Fruit fly (Drosophila melanogaster) whole organism, embryonic: Measurements from ENCODE around the gene CG13631.

Source experiments
- B-H1 ChIP-seq: fragments of 200-800 bp; sonication (Bioruptor generic); IDR thresholded peaks from 3 replicates; pipeline ENCODE4 v1.3.6; 2022; ENCODE audit warnings: missing biosample characterization, missing genetic modification characterization
- CG10267 ChIP-seq: fragments of 200-800 bp; sonication (Bioruptor generic); optimal IDR thresholded peaks from 2 replicates; lab custom pipeline; 2018; ENCODE audit warnings: missing biosample characterization, mild to moderate bottlenecking, missing genetic modification characterization, moderate library complexity
- CG10431 ChIP-seq: fragments of 200-800 bp; sonication (Bioruptor generic); optimal IDR thresholded peaks from 3 replicates; lab custom pipeline; 2018; ENCODE audit warnings: missing biosample characterization, mild to moderate bottlenecking, missing genetic modification characterization
- CG11085 ChIP-seq: fragments of 200-800 bp; sonication (Bioruptor generic); IDR thresholded peaks from 2 replicates; pipeline ENCODE4 v1.3.6; 2022; ENCODE audit warnings: missing biosample characterization, missing genetic modification characterization
- CG11093 ChIP-seq: fragments of 200-800 bp; sonication (Bioruptor generic); IDR thresholded peaks from 3 replicates; pipeline ENCODE4 v1.3.6; 2022; ENCODE audit warnings: missing biosample characterization, missing genetic modification characterization
- CG11504 ChIP-seq: fragments of 200-800 bp; sonication (Bioruptor generic); optimal IDR thresholded peaks from 3 replicates; lab custom pipeline; 2019; ENCODE audit warnings: missing biosample characterization, mild to moderate bottlenecking, missing genetic modification characterization, moderate library complexity
- CG11696 ChIP-seq: fragments of 200-800 bp; sonication (Bioruptor generic); IDR thresholded peaks from 2 replicates; pipeline ENCODE4 v1.3.6; 2022; ENCODE audit warnings: missing biosample characterization, missing genetic modification characterization
- CG14050 ChIP-seq: fragments of 200-800 bp; sonication (Bioruptor generic); IDR thresholded peaks from 3 replicates; pipeline ENCODE4 v1.3.6; 2022; ENCODE audit warnings: missing biosample characterization, missing genetic modification characterization
- CG1647 ChIP-seq: fragments of 200-800 bp; sonication (Bioruptor generic); optimal IDR thresholded peaks from 3 replicates; lab custom pipeline; 2016; ENCODE audit warnings: missing biosample characterization, missing genetic modification characterization
- CG16779 ChIP-seq: fragments of 200-800 bp; sonication (Bioruptor generic); IDR thresholded peaks from 2 replicates; pipeline ENCODE4 v1.3.6; 2022; ENCODE audit warnings: missing biosample characterization, missing genetic modification characterization
- CG17359 ChIP-seq: fragments of 200-800 bp; sonication (Bioruptor generic); optimal IDR thresholded peaks from 3 replicates; lab custom pipeline; 2018; ENCODE audit warnings: missing biosample characterization, mild to moderate bottlenecking, missing genetic modification characterization, moderate library complexity
- CG17361 ChIP-seq: fragments of 200-800 bp; sonication (Bioruptor generic); IDR thresholded peaks from 3 replicates; pipeline ENCODE4 v1.3.6; 2022; ENCODE audit warnings: missing biosample characterization, missing genetic modification characterization
- CG17568 ChIP-seq: fragments of 200-800 bp; sonication (Bioruptor generic); optimal IDR thresholded peaks from 2 replicates; lab custom pipeline; 2018; ENCODE audit warnings: missing biosample characterization, mild to moderate bottlenecking, missing genetic modification characterization, moderate library complexity
- CG2202 ChIP-seq: fragments of 200-800 bp; sonication (Bioruptor generic); optimal IDR thresholded peaks from 2 replicates; lab custom pipeline; 2018; ENCODE audit warnings: missing biosample characterization, mild to moderate bottlenecking, missing genetic modification characterization
- CG30020 ChIP-seq: fragments of 200-800 bp; optimal IDR thresholded peaks from 2 replicates; lab custom pipeline; 2019; ENCODE audit warnings: missing biosample characterization, mild to moderate bottlenecking, missing genetic modification characterization, moderate library complexity
- CG31388 ChIP-seq: fragments of 200-800 bp; sonication (Bioruptor generic); optimal IDR thresholded peaks from 2 replicates; lab custom pipeline; 2016; ENCODE audit warnings: missing biosample characterization, missing genetic modification characterization
- CG5245 ChIP-seq: fragments of 200-800 bp; sonication (Bioruptor generic); optimal IDR thresholded peaks from 3 replicates; lab custom pipeline; 2016; ENCODE audit warnings: missing biosample characterization, missing genetic modification characterization
- CG6813 ChIP-seq: fragments of 200-800 bp; sonication (Bioruptor generic); optimal IDR thresholded peaks from 2 replicates; lab custom pipeline; 2017; ENCODE audit warnings: missing biosample characterization, missing genetic modification characterization, mild to moderate bottlenecking, moderate library complexity, missing genetic modification reagents
- CG7963 ChIP-seq: fragments of 200-800 bp; sonication (Bioruptor generic); IDR thresholded peaks from 3 replicates; pipeline ENCODE4 v1.3.6; 2022; ENCODE audit warnings: missing biosample characterization, missing genetic modification characterization; ENCODE audit not compliant: partially characterized antibody
- CG8281 ChIP-seq: fragments of 200-800 bp; sonication (Bioruptor generic); optimal IDR thresholded peaks from 2 replicates; lab custom pipeline; 2018; ENCODE audit warnings: missing biosample characterization, mild to moderate bottlenecking, missing genetic modification characterization, moderate library complexity
- CG8290 ChIP-seq, 3 experiments: fragments of 200-800 bp; sonication (Bioruptor generic); optimal IDR thresholded peaks; 2 replicates each; lab custom pipeline; 2016 to 2019; ENCODE audit warnings: missing biosample characterization in 3 of 3, missing genetic modification characterization in 3 of 3, mild to moderate bottlenecking in 2 of 3, moderate library complexity in 1 of 3
- CG8388 ChIP-seq: fragments of 200-800 bp; sonication (Bioruptor generic); optimal IDR thresholded peaks from 2 replicates; lab custom pipeline; 2019; ENCODE audit warnings: missing biosample characterization, mild to moderate bottlenecking, missing genetic modification characterization, moderate library complexity
- D19A ChIP-seq: fragments of 200-800 bp; optimal IDR thresholded peaks from 3 replicates; lab custom pipeline; 2019; ENCODE audit warnings: missing biosample characterization, mild to moderate bottlenecking, missing genetic modification characterization, moderate library complexity
- Doc2 ChIP-seq: fragments of 200-800 bp; sonication (Bioruptor generic); IDR thresholded peaks from 2 replicates; pipeline ENCODE4 v1.3.6; 2022; ENCODE audit warnings: missing biosample characterization, missing genetic modification characterization
- HmgD ChIP-seq: fragments of 200-800 bp; sonication (Bioruptor generic); optimal IDR thresholded peaks from 3 replicates; lab custom pipeline; 2016; ENCODE audit warnings: missing biosample characterization, missing genetic modification characterization
- Mrtf ChIP-seq: fragments of 200-800 bp; sonication (Bioruptor generic); IDR thresholded peaks from 3 replicates; pipeline ENCODE4 v1.3.6; 2022; ENCODE audit warnings: missing biosample characterization, missing genetic modification characterization
- NK7.1 ChIP-seq: fragments of 200-800 bp; sonication (Bioruptor generic); optimal IDR thresholded peaks from 3 replicates; lab custom pipeline; 2016; ENCODE audit warnings: missing biosample characterization, missing genetic modification characterization
- Rfx ChIP-seq: fragments of 200-800 bp; sonication (Bioruptor generic); IDR thresholded peaks from 2 replicates; pipeline ENCODE4 v1.3.6; 2022; ENCODE audit warnings: missing biosample characterization, missing genetic modification characterization
- Ssrp ChIP-seq: fragments of 200-800 bp; sonication (Bioruptor generic); optimal IDR thresholded peaks from 2 replicates; lab custom pipeline; 2018; ENCODE audit warnings: missing biosample characterization, mild to moderate bottlenecking, missing genetic modification characterization, moderate library complexity
- Vsx1 ChIP-seq: fragments of 200-800 bp; sonication (Bioruptor generic); optimal IDR thresholded peaks from 2 replicates; lab custom pipeline; 2017; ENCODE audit warnings: missing biosample characterization, mild to moderate bottlenecking, missing genetic modification characterization, missing genetic modification reagents
- al ChIP-seq: fragments of 200-800 bp; sonication (Bioruptor generic); IDR thresholded peaks from 2 replicates; pipeline ENCODE4 v1.3.6; 2022; ENCODE audit warnings: missing biosample characterization, missing genetic modification characterization
- bcd ChIP-seq: fragments of 200-800 bp; sonication (Bioruptor generic); optimal IDR thresholded peaks from 2 replicates; lab custom pipeline; 2017; ENCODE audit warnings: missing biosample characterization, mild to moderate bottlenecking, missing genetic modification characterization
- cas ChIP-seq: fragments of 200-800 bp; sonication (Bioruptor generic); IDR thresholded peaks from 2 replicates; pipeline ENCODE4 v1.3.6; 2022; ENCODE audit warnings: missing biosample characterization, missing genetic modification characterization
- chn ChIP-seq: fragments of 200-800 bp; sonication (Bioruptor generic); optimal IDR thresholded peaks from 2 replicates; lab custom pipeline; 2016; ENCODE audit warnings: missing biosample characterization, missing genetic modification characterization
- ci ChIP-seq: fragments of 200-800 bp; sonication (Bioruptor generic); IDR thresholded peaks from 3 replicates; pipeline ENCODE4 v1.3.6; 2022; ENCODE audit warnings: missing biosample characterization, missing genetic modification characterization
- disco-r ChIP-seq: fragments of 200-800 bp; sonication (Bioruptor generic); optimal IDR thresholded peaks from 2 replicates; lab custom pipeline; 2016; ENCODE audit warnings: missing biosample characterization, missing genetic modification characterization
- dmrt11E ChIP-seq: fragments of 200-800 bp; sonication (Bioruptor generic); optimal IDR thresholded peaks from 3 replicates; lab custom pipeline; 2018; ENCODE audit warnings: missing biosample characterization, mild to moderate bottlenecking, missing genetic modification characterization, moderate library complexity
- dysf ChIP-seq: fragments of 200-800 bp; sonication (Bioruptor generic); IDR thresholded peaks from 3 replicates; pipeline ENCODE4 v1.3.6; 2022; ENCODE audit warnings: missing biosample characterization, missing genetic modification characterization
- exex ChIP-seq: fragments of 200-800 bp; sonication (Bioruptor generic); optimal IDR thresholded peaks from 4 replicates; lab custom pipeline; 2018; ENCODE audit warnings: missing biosample characterization, mild to moderate bottlenecking, missing genetic modification characterization, moderate library complexity
- fd64A ChIP-seq: fragments of 200-800 bp; sonication (Bioruptor generic); optimal IDR thresholded peaks from 3 replicates; lab custom pipeline; 2018; ENCODE audit warnings: missing biosample characterization, mild to moderate bottlenecking, missing genetic modification characterization
- gfzf ChIP-seq: fragments of 200-800 bp; sonication (Bioruptor generic); optimal IDR thresholded peaks from 2 replicates; lab custom pipeline; 2016; ENCODE audit warnings: missing biosample characterization, mild to moderate bottlenecking, missing genetic modification characterization, moderate library complexity
- hth ChIP-seq: fragments of >200 bp; optimal IDR thresholded peaks from 2 replicates; lab custom pipeline; 2017; ENCODE audit warnings: inconsistent platforms
- knrl ChIP-seq: fragments of 200-800 bp; sonication (Bioruptor generic); IDR thresholded peaks from 3 replicates; pipeline ENCODE4 v1.3.6; 2022; ENCODE audit warnings: missing biosample characterization, missing genetic modification characterization; ENCODE audit not compliant: partially characterized antibody
- lilli ChIP-seq: fragments of 200-800 bp; sonication (Bioruptor generic); optimal IDR thresholded peaks from 3 replicates; lab custom pipeline; 2016; ENCODE audit warnings: missing biosample characterization, missing genetic modification characterization
- luna ChIP-seq: fragments of 200-800 bp; sonication (Bioruptor generic); optimal IDR thresholded peaks from 2 replicates; lab custom pipeline; 2016; ENCODE audit warnings: missing biosample characterization, missing genetic modification characterization
- row ChIP-seq: fragments of 200-800 bp; sonication (Bioruptor generic); IDR thresholded peaks from 3 replicates; pipeline ENCODE4 v1.3.6; 2022; ENCODE audit warnings: missing biosample characterization, missing genetic modification characterization
- so ChIP-seq: fragments of 200-800 bp; sonication (Bioruptor generic); IDR thresholded peaks from 3 replicates; pipeline ENCODE4 v1.3.6; 2022; ENCODE audit warnings: missing biosample characterization, missing genetic modification characterization
- yki ChIP-seq: fragments of >200 bp; optimal IDR thresholded peaks from 3 replicates; lab custom pipeline; 2018
- zen ChIP-seq: fragments of 200-800 bp; sonication (Bioruptor generic); optimal IDR thresholded peaks from 3 replicates; lab custom pipeline; 2018; ENCODE audit warnings: missing biosample characterization, mild to moderate bottlenecking, missing genetic modification characterization, moderate library complexity

CG13631 gene

DNA sequence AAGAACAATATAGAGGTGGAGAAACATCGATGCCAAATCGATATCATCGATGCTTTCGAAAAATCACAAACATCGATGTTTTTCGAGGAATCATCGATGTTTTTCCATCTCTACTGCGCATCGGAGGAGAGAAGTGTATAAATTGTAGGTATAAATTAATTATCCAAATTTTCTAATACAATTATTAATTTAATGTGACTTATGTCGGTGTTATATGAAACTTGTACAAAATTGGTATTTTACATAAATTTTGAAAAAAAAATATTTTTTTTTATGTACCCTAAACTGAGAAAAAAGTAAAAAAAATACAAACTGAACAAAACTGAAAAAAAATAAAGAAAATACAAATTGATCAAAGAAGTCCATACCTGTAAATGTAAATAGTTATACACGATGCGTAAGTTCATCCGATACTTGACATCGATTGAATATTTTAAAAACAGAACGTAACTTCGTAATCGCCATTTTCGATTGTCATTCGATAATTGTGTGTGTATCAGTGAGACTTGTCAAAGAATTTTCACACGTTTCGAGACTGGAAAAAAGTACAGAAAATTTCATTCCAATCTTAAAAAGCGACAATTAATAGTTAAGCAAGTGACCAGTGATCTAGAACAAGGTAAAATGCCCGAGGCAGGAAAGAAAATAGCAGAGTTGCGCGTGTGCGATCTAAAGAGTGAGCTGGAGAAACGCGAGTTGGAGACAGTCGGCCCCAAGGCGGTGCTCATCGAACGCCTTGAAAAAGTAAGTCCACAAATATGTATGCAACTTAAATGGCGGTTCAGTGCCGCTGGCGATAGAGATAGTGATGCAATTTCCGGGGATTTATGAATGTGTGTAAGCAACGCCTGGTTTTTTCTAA is 48.1 kb downstream of the CG13631 start, which contains the start of the genes CG5808 and Saf-B (continued):
- TF ChIP-seq HmgD: no peak
- peak; percentile 57 for TF ChIP-seq CG5245 (GFP tag; lab: Kevin White, UChicago)
- no peak for TF ChIP-seq disco-r (GFP tag; lab: Kevin White, UChicago)
- no peak for TF ChIP-seq CG6813 (GFP tag; lab: Kevin White, UChicago)
- TF ChIP-seq Mrtf (GFP tag; lab: Robert Waterston, UW): no peak
- TF ChIP-seq so (GFP tag; lab: Robert Waterston, UW): no peak
- peak; percentile 53; the same call in 1 of the 2 replicates for TF ChIP-seq Rfx (GFP tag; lab: Robert Waterston, UW)
- no peak for TF ChIP-seq cas (GFP tag; lab: Robert Waterston, UW)
- TF ChIP-seq dmrt11E (tag; lab: Kevin White, UChicago): peak; percentile 29
- no peak for TF ChIP-seq CG10431 (GFP tag; lab: Kevin White, UChicago)
- no peak for TF ChIP-seq ci (GFP tag; lab: Robert Waterston, UW)
- TF ChIP-seq CG11093: no peak
- TF ChIP-seq CG10267 (tag; lab: Kevin White, UChicago): peak; percentile 67
- no peak for TF ChIP-seq gfzf (GFP tag; lab: Kevin White, UChicago)
- TF ChIP-seq B-H1 (GFP tag; lab: Robert Waterston, UW): no peak; the same call in 2 of the 3 replicates
- peak; percentile 96 for TF ChIP-seq CG8290 (GFP tag; optimal IDR thresholded peaks at IDR 0.05; lab: Kevin White, UChicago)
- TF ChIP-seq CG8290 (tag; optimal IDR thresholded peaks at IDR 0.05; lab: Kevin White, UChicago): peak in 1 of 2 experiments; percentile 98
- no peak for TF ChIP-seq fd64A (GFP tag; lab: Kevin White, UChicago)
- peak; percentile 50; the same call in 2 of the 3 replicates for TF ChIP-seq dysf (GFP tag; lab: Robert Waterston, UW)
- no peak for TF ChIP-seq hth (lab: Kevin White, UChicago)
- TF ChIP-seq CG7963 (GFP tag; lab: Robert Waterston, UW): peak; percentile 81
- TF ChIP-seq CG11696: no peak
- no peak for TF ChIP-seq CG2202 (tag; lab: Kevin White, UChicago)
- TF ChIP-seq yki: no peak
- peak; percentile 29 for TF ChIP-seq CG31388 (GFP tag; lab: Kevin White, UChicago)
- TF ChIP-seq knrl (GFP tag; lab: Robert Waterston, UW): peak; percentile 83; the same call in 2 of the 3 replicates
- TF ChIP-seq zen (tag; lab: Kevin White, UChicago): peak; percentile 32
- TF ChIP-seq bcd: peak; percentile 23
- TF ChIP-seq lilli (GFP tag; lab: Kevin White, UChicago): peak; percentile 38
- no peak for TF ChIP-seq CG8281
- no peak for TF ChIP-seq CG16779
- TF ChIP-seq CG8388 (GFP tag; lab: Kevin White, UChicago): no peak
- no peak for TF ChIP-seq D19A (tag; lab: Kevin White, UChicago)
- TF ChIP-seq CG11085 (GFP tag; lab: Robert Waterston, UW): no peak
- TF ChIP-seq CG14050 (GFP tag; lab: Robert Waterston, UW): no peak
- TF ChIP-seq CG1647: no peak
- TF ChIP-seq CG30020 (tag; lab: Kevin White, UChicago): peak; percentile 56
- no peak for TF ChIP-seq NK7.1
- no peak; the same call in 2 of the 3 replicates for TF ChIP-seq CG17361 (GFP tag; lab: Robert Waterston, UW)
- TF ChIP-seq CG17568 (GFP tag; lab: Kevin White, UChicago): no peak
- TF ChIP-seq Ssrp (tag; lab: Kevin White, UChicago): peak; percentile 41
- no peak for TF ChIP-seq exex (tag; lab: Kevin White, UChicago)
- no peak for TF ChIP-seq Doc2 (GFP tag; lab: Robert Waterston, UW)
- no peak for TF ChIP-seq luna (GFP tag; lab: Kevin White, UChicago)
- TF ChIP-seq CG11504 (tag; lab: Kevin White, UChicago): no peak
- peak; percentile 83 for TF ChIP-seq row
- no peak for TF ChIP-seq CG17359 (tag; lab: Kevin White, UChicago)
- no peak for TF ChIP-seq Vsx1 (GFP tag; lab: Kevin White, UChicago)
- TF ChIP-seq chn: no peak
- TF ChIP-seq al: 0 out of 2 replicates have a peak, but pooled peaks have one; percentile 34
